Fruit fly (Drosophila melanogaster) whole organism, embryonic: Measurements from ENCODE around the gene Polr2D.
A peak's percentile ranks its signal among the peaks of the same experiment; 100 is the strongest.

Experiments
- Ada2b ChIP-seq: fragments of 200-800 bp; sonication (Bioruptor generic); IDR thresholded peaks from 2 replicates; pipeline ENCODE4 v1.3.6; 2022; ENCODE audit warnings: missing biosample characterization, missing genetic modification characterization
- Atf6 ChIP-seq: fragments of 200-800 bp; sonication (Bioruptor generic); IDR thresholded peaks from 2 replicates; pipeline ENCODE4 v1.3.6; 2022; ENCODE audit warnings: missing biosample characterization, missing genetic modification characterization
- B-H2 ChIP-seq: fragments of 200-800 bp; sonication (Bioruptor generic); optimal IDR thresholded peaks from 2 replicates; lab custom pipeline; 2018; ENCODE audit warnings: missing biosample characterization, mild to moderate bottlenecking, missing genetic modification characterization
- CG10366 ChIP-seq: fragments of 200-800 bp; sonication (Bioruptor generic); IDR thresholded peaks from 2 replicates; pipeline ENCODE4 v1.3.6; 2022; ENCODE audit warnings: missing biosample characterization, missing genetic modification characterization
- CG10979 ChIP-seq: fragments of 200-800 bp; sonication (Bioruptor generic); optimal IDR thresholded peaks from 2 replicates; lab custom pipeline; 2018; ENCODE audit warnings: missing biosample characterization, mild to moderate bottlenecking, missing genetic modification characterization, moderate library complexity
- CG11456 ChIP-seq: fragments of 200-800 bp; sonication (Bioruptor generic); IDR thresholded peaks from 3 replicates; pipeline ENCODE4 v1.3.6; 2022; ENCODE audit warnings: missing biosample characterization, missing genetic modification characterization
- CG11504 ChIP-seq: fragments of 200-800 bp; sonication (Bioruptor generic); optimal IDR thresholded peaks from 3 replicates; lab custom pipeline; 2019; ENCODE audit warnings: missing biosample characterization, mild to moderate bottlenecking, missing genetic modification characterization, moderate library complexity
- CG12219 ChIP-seq: fragments of 200-800 bp; sonication (Bioruptor generic); optimal IDR thresholded peaks from 3 replicates; lab custom pipeline; 2018; ENCODE audit warnings: missing biosample characterization, mild to moderate bottlenecking, missing genetic modification characterization
- CG13123 ChIP-seq: fragments of 200-800 bp; sonication (Bioruptor generic); optimal IDR thresholded peaks from 2 replicates; lab custom pipeline; 2016; ENCODE audit warnings: missing biosample characterization, missing genetic modification characterization
- CG13775 ChIP-seq: fragments of 200-800 bp; sonication (Bioruptor generic); optimal IDR thresholded peaks from 3 replicates; lab custom pipeline; 2017; ENCODE audit warnings: missing biosample characterization, mild to moderate bottlenecking, missing genetic modification characterization
- CG14014 ChIP-seq: fragments of 200-800 bp; sonication (Bioruptor generic); IDR thresholded peaks from 2 replicates; pipeline ENCODE4 v1.3.6; 2022; ENCODE audit warnings: missing biosample characterization, missing genetic modification characterization
- CG1603 ChIP-seq: fragments of 200-800 bp; sonication (Bioruptor generic); optimal IDR thresholded peaks from 2 replicates; lab custom pipeline; 2019; ENCODE audit warnings: missing biosample characterization, mild to moderate bottlenecking, missing genetic modification characterization, moderate library complexity
- CG4424 ChIP-seq: fragments of 200-800 bp; sonication (Bioruptor generic); optimal IDR thresholded peaks from 3 replicates; lab custom pipeline; 2016; ENCODE audit warnings: missing biosample characterization, missing genetic modification characterization
- CG5180 ChIP-seq: fragments of 200-800 bp; sonication (Bioruptor generic); optimal IDR thresholded peaks from 3 replicates; lab custom pipeline; 2017; ENCODE audit warnings: missing biosample characterization, missing genetic modification characterization, mild to moderate bottlenecking, moderate library complexity, missing genetic modification reagents
- CG7786 ChIP-seq: fragments of 200-800 bp; sonication (Bioruptor generic); optimal IDR thresholded peaks from 2 replicates; lab custom pipeline; 2016; ENCODE audit warnings: missing biosample characterization, missing genetic modification characterization
- CG7928 ChIP-seq: fragments of 200-800 bp; sonication (Bioruptor generic); optimal IDR thresholded peaks from 2 replicates; lab custom pipeline; 2017; ENCODE audit warnings: missing biosample characterization, mild to moderate bottlenecking, missing genetic modification characterization
- CG7963 ChIP-seq: fragments of 200-800 bp; sonication (Bioruptor generic); IDR thresholded peaks from 3 replicates; pipeline ENCODE4 v1.3.6; 2022; ENCODE audit warnings: missing biosample characterization, missing genetic modification characterization; ENCODE audit not compliant: partially characterized antibody
- CG7987 ChIP-seq: fragments of 200-800 bp; sonication (Bioruptor generic); optimal IDR thresholded peaks from 2 replicates; lab custom pipeline; 2018; ENCODE audit warnings: missing biosample characterization, mild to moderate bottlenecking, missing genetic modification characterization, moderate library complexity
- CG8089 ChIP-seq: fragments of 200-800 bp; sonication (Bioruptor generic); optimal IDR thresholded peaks from 3 replicates; lab custom pipeline; 2016; ENCODE audit warnings: missing biosample characterization, missing genetic modification characterization
- CG8388 ChIP-seq: fragments of 200-800 bp; sonication (Bioruptor generic); optimal IDR thresholded peaks from 2 replicates; lab custom pipeline; 2019; ENCODE audit warnings: missing biosample characterization, mild to moderate bottlenecking, missing genetic modification characterization, moderate library complexity
- CG9727 ChIP-seq: fragments of 200-800 bp; sonication (Bioruptor generic); optimal IDR thresholded peaks from 3 replicates; lab custom pipeline; 2017; ENCODE audit warnings: missing biosample characterization, mild to moderate bottlenecking, missing genetic modification characterization
- CG9817 ChIP-seq: fragments of 200-800 bp; sonication (Bioruptor generic); optimal IDR thresholded peaks from 2 replicates; lab custom pipeline; 2018; ENCODE audit warnings: missing biosample characterization, mild to moderate bottlenecking, missing genetic modification characterization, moderate library complexity
- Dek ChIP-seq: fragments of 200-800 bp; sonication (Bioruptor generic); optimal IDR thresholded peaks from 3 replicates; lab custom pipeline; 2019; ENCODE audit warnings: missing biosample characterization, mild to moderate bottlenecking, missing genetic modification characterization, moderate library complexity
- Dll ChIP-seq: fragments of 200-800 bp; sonication (Bioruptor generic); IDR thresholded peaks from 4 replicates; pipeline ENCODE4 v1.3.6; 2022; ENCODE audit warnings: missing biosample characterization, missing genetic modification characterization; ENCODE audit not compliant: partially characterized antibody
- Dref ChIP-seq: fragments of 200-800 bp; sonication (Bioruptor generic); IDR thresholded peaks from 2 replicates; pipeline ENCODE4 v1.3.6; 2022; ENCODE audit warnings: missing biosample characterization, missing genetic modification characterization
- ERR ChIP-seq: fragments of 200-800 bp; sonication (Bioruptor generic); optimal IDR thresholded peaks from 2 replicates; lab custom pipeline; 2016; ENCODE audit warnings: missing biosample characterization, missing genetic modification characterization
- Hr78 ChIP-seq, 2 experiments: fragments of 200-800 bp in 1 of 2; fragments of >200 bp in 1 of 2; sonication (Bioruptor generic) in 1 of 2; optimal IDR thresholded peaks; 2 replicates each; lab custom pipeline; 2017 to 2019; ENCODE audit warnings: missing biosample characterization in 2 of 2, missing genetic modification characterization in 2 of 2, mild to moderate bottlenecking in 1 of 2, moderate library complexity in 1 of 2
- Hsf ChIP-seq: fragments of 200-800 bp; sonication (Bioruptor generic); optimal IDR thresholded peaks from 3 replicates; lab custom pipeline; 2016; ENCODE audit warnings: missing biosample characterization, missing genetic modification characterization
- Opbp ChIP-seq: fragments of 200-800 bp; sonication (Bioruptor generic); IDR thresholded peaks from 3 replicates; pipeline ENCODE4 v1.3.6; 2022; ENCODE audit warnings: missing biosample characterization, missing genetic modification characterization; ENCODE audit not compliant: partially characterized antibody
- Rx ChIP-seq: fragments of 200-800 bp; sonication (Bioruptor generic); IDR thresholded peaks from 2 replicates; pipeline ENCODE4 v1.3.6; 2022; ENCODE audit warnings: missing biosample characterization, missing genetic modification characterization
- Six4 ChIP-seq: fragments of 200-800 bp; sonication (Bioruptor generic); optimal IDR thresholded peaks from 2 replicates; lab custom pipeline; 2016; ENCODE audit warnings: missing biosample characterization, missing genetic modification characterization
- Sox102F ChIP-seq: fragments of 200-800 bp; sonication (Bioruptor generic); optimal IDR thresholded peaks from 2 replicates; lab custom pipeline; 2018; ENCODE audit warnings: missing biosample characterization, mild to moderate bottlenecking, missing genetic modification characterization, moderate library complexity
- Ssrp ChIP-seq: fragments of 200-800 bp; sonication (Bioruptor generic); optimal IDR thresholded peaks from 2 replicates; lab custom pipeline; 2018; ENCODE audit warnings: missing biosample characterization, mild to moderate bottlenecking, missing genetic modification characterization, moderate library complexity
- Tbp ChIP-seq: fragments of >200 bp; optimal IDR thresholded peaks from 2 replicates; lab custom pipeline; 2018; ENCODE audit warnings: missing biosample characterization, missing genetic modification characterization
- Usf ChIP-seq: fragments of 200-800 bp; sonication (Bioruptor generic); optimal IDR thresholded peaks from 2 replicates; lab custom pipeline; 2017; ENCODE audit warnings: missing genotype, missing biosample characterization, missing genetic modification characterization
- ara ChIP-seq: fragments of 200-800 bp; sonication (Bioruptor generic); IDR thresholded peaks from 2 replicates; pipeline ENCODE4 v1.3.6; 2022; ENCODE audit warnings: missing biosample characterization, missing genetic modification characterization
- crp ChIP-seq, 2 experiments: fragments of 200-800 bp; sonication (Bioruptor generic); optimal IDR thresholded peaks; 2 replicates in 1 of 2; 3 replicates in 1 of 2; lab custom pipeline; 2017; ENCODE audit warnings: missing biosample characterization in 2 of 2, missing genetic modification characterization in 2 of 2, mild to moderate bottlenecking in 1 of 2, moderate library complexity in 1 of 2
- dm ChIP-seq: fragments of 200-800 bp; sonication (Bioruptor generic); optimal IDR thresholded peaks from 3 replicates; lab custom pipeline; 2016; ENCODE audit warnings: missing biosample characterization, missing genetic modification characterization
- en ChIP-seq: fragments of 200-800 bp; sonication (Bioruptor generic); optimal IDR thresholded peaks from 2 replicates; lab custom pipeline; 2016; ENCODE audit warnings: missing biosample characterization, missing genetic modification characterization
- fd3F ChIP-seq: fragments of 200-800 bp; sonication (Bioruptor generic); optimal IDR thresholded peaks from 2 replicates; lab custom pipeline; 2018; ENCODE audit warnings: missing biosample characterization, mild to moderate bottlenecking, missing genetic modification characterization, moderate library complexity
- hkb ChIP-seq, 2 experiments: fragments of 200-800 bp in 1 of 2; fragments of >200 bp in 1 of 2; sonication (Bioruptor generic) in 1 of 2; IDR thresholded peaks in 1 of 2; optimal IDR thresholded peaks in 1 of 2; 2 replicates each; pipeline versions ENCODE4 v1.3.6 to Lab custom; 2017 to 2022; ENCODE audit warnings: missing biosample characterization in 1 of 2, missing genetic modification characterization in 1 of 2
- jumu ChIP-seq: fragments of 200-800 bp; sonication (Bioruptor generic); optimal IDR thresholded peaks from 3 replicates; lab custom pipeline; 2016; ENCODE audit warnings: missing biosample characterization, missing genetic modification characterization
- kah ChIP-seq: fragments of 200-800 bp; sonication (Bioruptor generic); optimal IDR thresholded peaks from 2 replicates; lab custom pipeline; 2018; ENCODE audit warnings: missing biosample characterization, mild to moderate bottlenecking, missing genetic modification characterization
- kay ChIP-seq: fragments of 200-800 bp; sonication (Bioruptor generic); optimal IDR thresholded peaks from 2 replicates; lab custom pipeline; 2016; ENCODE audit warnings: missing biosample characterization, missing genetic modification characterization
- mirr ChIP-seq: fragments of 200-800 bp; sonication (Bioruptor generic); optimal IDR thresholded peaks from 3 replicates; lab custom pipeline; 2018; ENCODE audit warnings: missing biosample characterization, mild to moderate bottlenecking, missing genetic modification characterization
- nerfin-1 ChIP-seq: fragments of 200-800 bp; sonication (Bioruptor generic); optimal IDR thresholded peaks from 3 replicates; lab custom pipeline; 2019; ENCODE audit warnings: missing biosample characterization, mild to moderate bottlenecking, missing genetic modification characterization, moderate library complexity
- onecut ChIP-seq: fragments of 200-800 bp; sonication (Bioruptor generic); IDR thresholded peaks from 2 replicates; pipeline ENCODE4 v1.3.6; 2022; ENCODE audit warnings: missing biosample characterization, missing genetic modification characterization
- p53 ChIP-seq: fragments of 200-800 bp; sonication (Bioruptor generic); optimal IDR thresholded peaks from 2 replicates; lab custom pipeline; 2016; ENCODE audit warnings: missing biosample characterization, missing genetic modification characterization
- slbo ChIP-seq: fragments of 200-800 bp; sonication (Bioruptor generic); IDR thresholded peaks from 2 replicates; pipeline ENCODE4 v1.3.6; 2022; ENCODE audit warnings: missing biosample characterization, missing genetic modification characterization
- trem ChIP-seq: fragments of 200-800 bp; optimal IDR thresholded peaks from 3 replicates; lab custom pipeline; 2019; ENCODE audit warnings: missing biosample characterization, mild to moderate bottlenecking, missing genetic modification characterization, moderate library complexity

Polr2D gene

dm6 chr3R:18243718-18244170, 11.5 kb downstream of the Polr2D start (continued):
- TF ChIP-seq ERR (GFP tag; lab: Kevin White, UChicago), result no peak
- no peak for TF ChIP-seq CG8089 (GFP tag; lab: Kevin White, UChicago)
- 0 out of 2 replicates have a peak, but pooled peaks have one; percentile 25 for TF ChIP-seq CG14014 (GFP tag; lab: Robert Waterston, UW)
- TF ChIP-seq CG9727 (GFP tag; lab: Kevin White, UChicago), result no peak
- no peak for TF ChIP-seq CG9817
- no peak for TF ChIP-seq Six4 (GFP tag; lab: Kevin White, UChicago)
- no peak for TF ChIP-seq CG7963 (GFP tag; lab: Robert Waterston, UW)
- TF ChIP-seq Dll (GFP tag; lab: Robert Waterston, UW), result no peak
- no peak for TF ChIP-seq CG11504
- TF ChIP-seq Hr78 (GFP tag; optimal IDR thresholded peaks at IDR 0.05; lab: Kevin White, UChicago), result no peak
- peak; percentile 49 for TF ChIP-seq mirr (GFP tag; lab: Kevin White, UChicago)
- no peak for TF ChIP-seq crp (GFP tag; optimal IDR thresholded peaks at IDR 0.05; lab: Kevin White, UChicago)
- TF ChIP-seq kah, result no peak
- no peak for TF ChIP-seq CG10979
- no peak for TF ChIP-seq ara (GFP tag; lab: Robert Waterston, UW)
- TF ChIP-seq slbo (GFP tag; lab: Robert Waterston, UW), result peak; percentile 33
- TF ChIP-seq Ada2b (GFP tag; lab: Robert Waterston, UW), result no peak
- TF ChIP-seq Usf (GFP tag; lab: Kevin White, UChicago), result no peak
- no peak for TF ChIP-seq CG4424
- no peak for TF ChIP-seq CG13123 (GFP tag; lab: Kevin White, UChicago)
- TF ChIP-seq CG5180 (GFP tag; lab: Kevin White, UChicago), result no peak
- TF ChIP-seq Hsf, result no peak
- TF ChIP-seq Ssrp (tag; lab: Kevin White, UChicago), result no peak
- TF ChIP-seq Rx (GFP tag; lab: Robert Waterston, UW), result no peak
- TF ChIP-seq nerfin-1 (tag; lab: Kevin White, UChicago), result peak; percentile 6
- no peak for TF ChIP-seq Sox102F
- TF ChIP-seq CG12219 (GFP tag; lab: Kevin White, UChicago), result no peak
- TF ChIP-seq CG10366 (GFP tag; lab: Robert Waterston, UW), result no peak
- no peak for TF ChIP-seq fd3F (GFP tag; lab: Kevin White, UChicago)
- TF ChIP-seq Opbp, result no peak
- no peak for TF ChIP-seq Tbp (GFP tag; lab: Kevin White, UChicago)
- TF ChIP-seq CG13775, result no peak
- peak; percentile 70 for TF ChIP-seq kay (GFP tag; lab: Kevin White, UChicago)
- TF ChIP-seq hkb (optimal IDR thresholded peaks at IDR 0.05; lab: Kevin White, UChicago), result no peak
- TF ChIP-seq hkb (GFP tag; IDR thresholded peaks at IDR 0.05; lab: Robert Waterston, UW), result no peak
- peak; percentile 1 for TF ChIP-seq jumu (GFP tag; lab: Kevin White, UChicago)
- TF ChIP-seq CG7786 (GFP tag; lab: Kevin White, UChicago), result no peak
- TF ChIP-seq onecut (GFP tag; lab: Robert Waterston, UW), result peak; percentile 100
- no peak for TF ChIP-seq Dref (GFP tag; lab: Robert Waterston, UW)
- TF ChIP-seq CG7928 (GFP tag; lab: Kevin White, UChicago), result no peak
- TF ChIP-seq Dek (tag; lab: Kevin White, UChicago), result peak; percentile 11
- TF ChIP-seq CG11456 (GFP tag; lab: Robert Waterston, UW), result peak; percentile 14; the same call in 1 of the 3 replicates
- no peak for TF ChIP-seq dm
- TF ChIP-seq CG8388 (GFP tag; lab: Kevin White, UChicago), result no peak
- TF ChIP-seq B-H2 (GFP tag; lab: Kevin White, UChicago), result peak; percentile 51
- TF ChIP-seq en, result no peak
- no peak for TF ChIP-seq Atf6 (GFP tag; lab: Robert Waterston, UW)
- TF ChIP-seq p53 (GFP tag; lab: Kevin White, UChicago), result no peak
- TF ChIP-seq CG1603, result no peak
- TF ChIP-seq CG7987 (GFP tag; lab: Kevin White, UChicago), result no peak
- TF ChIP-seq trem (tag; lab: Kevin White, UChicago), result no peak
